Fruit fly (Drosophila melanogaster) whole organism, wandering third instar larva: Measurements from ENCODE around the gene BRWD3.

Source experiments
- Dfd ChIP-seq: fragments of >200 bp; optimal IDR thresholded peaks from 2 replicates; lab custom pipeline; 2017; ENCODE audit warnings: missing biosample characterization, missing genetic modification characterization
- GATAd ChIP-seq: sonication (Bioruptor generic); optimal IDR thresholded peaks from 2 replicates; lab custom pipeline; 2016; ENCODE audit warnings: missing biosample characterization, missing genetic modification characterization
- Vsx2 ChIP-seq: fragments of 200-300, 225-300 bp; sonication (Bioruptor generic); optimal IDR thresholded peaks from 2 replicates; lab custom pipeline; 2018; ENCODE audit warnings: missing biosample characterization, missing genetic modification characterization; ENCODE audit not compliant: partially characterized antibody
- sv ChIP-seq: fragments of 200-800 bp; sonication (Bioruptor generic); optimal IDR thresholded peaks from 3 replicates; lab custom pipeline; 2016; ENCODE audit warnings: missing biosample characterization, missing genetic modification characterization
- tai ChIP-seq: sonication (Bioruptor generic); optimal IDR thresholded peaks from 2 replicates; lab custom pipeline; 2016; ENCODE audit warnings: missing biosample characterization, missing genetic modification characterization
- woc ChIP-seq: sonication (Bioruptor generic); optimal IDR thresholded peaks from 2 replicates; lab custom pipeline; 2016; ENCODE audit warnings: missing biosample characterization, mild to moderate bottlenecking, missing genetic modification characterization

dm6 chr3R:24295556-24296465, 23.0 kb upstream of the BRWD3 start:
- TF ChIP-seq sv (GFP tag; lab: Kevin White, UChicago) (peak; percentile 76), Vsx2 (peak; percentile 0), woc (GFP tag; lab: Kevin White, UChicago) (peak; percentile 99), Dfd (GFP tag; lab: Kevin White, UChicago) (no peak), GATAd (GFP tag; lab: Kevin White, UChicago) (peak; percentile 87), tai (GFP tag; lab: Kevin White, UChicago) (peak; percentile 98)
